Fruit fly (Drosophila melanogaster) whole organism, adult: ENCODE data around the gene CG2162.

Experiments
- CG11617 ChIP-seq: fragments of 200-800 bp; sonication (Bioruptor generic); optimal IDR thresholded peaks from 2 replicates; lab custom pipeline; 2017; ENCODE audit warnings: mild to moderate bottlenecking, missing biosample characterization, missing genetic modification reagents, missing genetic modification characterization
- CG12768 ChIP-seq: fragments of 200-800 bp; sonication (Bioruptor generic); optimal IDR thresholded peaks from 2 replicates; lab custom pipeline; 2017; ENCODE audit warnings: missing biosample characterization, missing genetic modification characterization, mild to moderate bottlenecking, moderate library complexity, missing genetic modification reagents
- CG14711 ChIP-seq: fragments of 200-800 bp; sonication (Bioruptor generic); optimal IDR thresholded peaks from 2 replicates; lab custom pipeline; 2018; ENCODE audit warnings: missing biosample characterization, mild to moderate bottlenecking, missing genetic modification characterization, moderate library complexity
- CG1620 ChIP-seq: fragments of 200-800 bp; sonication (Bioruptor generic); optimal IDR thresholded peaks from 2 replicates; lab custom pipeline; 2016; ENCODE audit warnings: missing biosample characterization, missing genetic modification characterization
- CG33017 ChIP-seq: fragments of 200-800 bp; sonication (Bioruptor generic); optimal IDR thresholded peaks from 2 replicates; lab custom pipeline; 2018; ENCODE audit warnings: missing biosample characterization, mild to moderate bottlenecking, missing genetic modification characterization, moderate library complexity
- CG5204 ChIP-seq: fragments of 200-800 bp; sonication (Bioruptor generic); optimal IDR thresholded peaks from 2 replicates; lab custom pipeline; 2016; ENCODE audit warnings: missing biosample characterization, missing genetic modification characterization
- CG7045 ChIP-seq: fragments of 200-800 bp; sonication (Bioruptor generic); optimal IDR thresholded peaks from 2 replicates; lab custom pipeline; 2017; ENCODE audit warnings: missing biosample characterization, mild to moderate bottlenecking, missing genetic modification characterization
- CG7101 ChIP-seq: fragments of 200-800 bp; sonication (Bioruptor generic); optimal IDR thresholded peaks from 2 replicates; lab custom pipeline; 2018; ENCODE audit warnings: missing biosample characterization, mild to moderate bottlenecking, missing genetic modification characterization, moderate library complexity
- Clk ChIP-seq: fragments of 200-800 bp; sonication (Bioruptor generic); optimal IDR thresholded peaks from 2 replicates; lab custom pipeline; 2017; ENCODE audit warnings: missing biosample characterization, missing genetic modification characterization
- Crg-1 ChIP-seq: fragments of 200-800 bp; sonication (Bioruptor generic); optimal IDR thresholded peaks from 2 replicates; lab custom pipeline; 2016; ENCODE audit warnings: missing biosample characterization, missing genetic modification characterization
- Hr96 ChIP-seq: fragments of 200-800 bp; sonication (Bioruptor generic); optimal IDR thresholded peaks from 2 replicates; lab custom pipeline; 2016; ENCODE audit warnings: missing biosample characterization, missing genetic modification characterization
- Mnt ChIP-seq: fragments of 200-800 bp; sonication (Bioruptor generic); optimal IDR thresholded peaks from 2 replicates; lab custom pipeline; 2016; ENCODE audit warnings: missing biosample characterization, mild to moderate bottlenecking, missing genetic modification characterization
- bab1 ChIP-seq: fragments of 200-800 bp; sonication (Bioruptor generic); optimal IDR thresholded peaks from 3 replicates; lab custom pipeline; 2019; ENCODE audit warnings: missing biosample characterization, mild to moderate bottlenecking, missing genetic modification characterization, moderate library complexity
- cic ChIP-seq: fragments of 200-800 bp; sonication (Bioruptor generic); optimal IDR thresholded peaks from 2 replicates; lab custom pipeline; 2017; ENCODE audit warnings: missing biosample characterization, mild to moderate bottlenecking, missing genetic modification characterization, moderate library complexity
- cnc ChIP-seq, 2 experiments: fragments of >200 bp; optimal IDR thresholded peaks; 2 replicates each; lab custom pipeline; 2017
- kay ChIP-seq: fragments of 200-800 bp; sonication (Bioruptor generic); peaks from one replicate; lab custom pipeline; 2016; ENCODE audit warnings: missing biosample characterization, missing genetic modification characterization, borderline replicate concordance
- ovo ChIP-seq: fragments of 200-800 bp; sonication (Bioruptor generic); optimal IDR thresholded peaks from 2 replicates; lab custom pipeline; 2016; ENCODE audit warnings: missing biosample characterization, missing genetic modification characterization
- pad ChIP-seq: fragments of 200-800 bp; sonication (Bioruptor generic); optimal IDR thresholded peaks from 3 replicates; lab custom pipeline; 2017; ENCODE audit warnings: missing biosample characterization, missing genetic modification characterization, mild to moderate bottlenecking, moderate library complexity, missing genetic modification reagents
- tj ChIP-seq: fragments of 200-800 bp; sonication (Bioruptor generic); optimal IDR thresholded peaks from 3 replicates; lab custom pipeline; 2017; ENCODE audit warnings: missing biosample characterization, mild to moderate bottlenecking, missing genetic modification characterization, moderate library complexity
- toe ChIP-seq: fragments of 200-800 bp; sonication (Bioruptor generic); optimal IDR thresholded peaks from 2 replicates; lab custom pipeline; 2016; ENCODE audit warnings: missing biosample characterization, missing genetic modification characterization

Gene CG2162

DNA sequence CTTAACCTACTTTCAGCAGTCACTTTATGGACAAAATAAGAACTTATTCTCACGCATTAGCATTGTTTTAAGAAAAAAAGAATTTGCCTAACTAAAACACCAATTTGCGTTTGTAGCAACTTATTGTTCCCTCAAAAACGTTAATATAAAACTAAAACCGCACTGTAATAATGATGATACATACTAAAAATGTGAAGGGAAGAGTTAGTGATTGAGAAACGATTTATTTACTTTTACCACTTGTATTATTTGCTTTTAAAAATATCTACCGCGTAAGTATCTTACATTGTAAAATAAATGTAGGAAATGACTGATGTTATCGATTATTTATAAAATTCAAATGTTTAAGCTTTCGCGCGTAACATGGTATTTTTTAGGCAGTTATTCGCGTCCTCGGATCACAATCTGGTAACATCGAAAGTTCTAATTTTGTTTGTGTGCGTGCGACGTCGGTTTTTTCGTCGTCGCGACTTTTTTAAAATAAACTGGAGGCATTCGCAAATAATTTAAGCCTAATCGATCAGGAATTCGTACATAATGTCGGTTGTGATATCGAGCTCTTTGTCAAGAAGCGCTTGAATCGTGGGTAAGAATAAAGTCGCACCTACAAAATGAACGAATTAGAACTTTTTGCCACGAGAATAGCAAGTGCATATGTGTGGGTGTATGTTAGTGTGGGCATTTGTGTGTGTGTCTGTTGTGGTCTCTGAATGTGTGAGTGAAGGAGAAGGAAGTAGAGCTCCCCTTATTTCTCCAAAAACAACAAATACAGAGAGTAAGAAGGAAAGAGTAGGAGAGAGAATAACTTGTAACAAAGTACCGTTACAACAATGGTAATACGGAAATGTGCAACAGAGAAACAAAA is at the start of gene CG2162:
TSS of gene CG2162 (plus strand) at position 418 of the 865 bp plus-strand sequence.
- TF ChIP-seq CG14711 (no peak), Clk (no peak), CG33017 (tag; lab: Kevin White, UChicago) (no peak), tj (GFP tag; lab: Kevin White, UChicago) (peak; percentile 11), kay (GFP tag; lab: Kevin White, UChicago) (peak; percentile 93), ovo (GFP tag; lab: Kevin White, UChicago) (peak; percentile 70), CG11617 (GFP tag; lab: Kevin White, UChicago) (no peak), toe (GFP tag; lab: Kevin White, UChicago) (no peak), CG12768 (GFP tag; lab: Kevin White, UChicago) (peak; percentile 33), Mnt (GFP tag; lab: Kevin White, UChicago) (peak; percentile 55), cnc (optimal IDR thresholded peaks at IDR 0.05; lab: Kevin White, UChicago) (no peak), bab1 (GFP tag; lab: Kevin White, UChicago) (no peak), CG5204 (GFP tag; lab: Kevin White, UChicago) (no peak), pad (GFP tag; lab: Kevin White, UChicago) (peak; percentile 100), cic (GFP tag; lab: Kevin White, UChicago) (peak; percentile 8), Crg-1 (no peak), Hr96 (GFP tag; lab: Kevin White, UChicago) (no peak), CG1620 (no peak), CG7101 (tag; lab: Kevin White, UChicago) (no peak), CG7045 (GFP tag; lab: Kevin White, UChicago) (no peak)

DNA sequence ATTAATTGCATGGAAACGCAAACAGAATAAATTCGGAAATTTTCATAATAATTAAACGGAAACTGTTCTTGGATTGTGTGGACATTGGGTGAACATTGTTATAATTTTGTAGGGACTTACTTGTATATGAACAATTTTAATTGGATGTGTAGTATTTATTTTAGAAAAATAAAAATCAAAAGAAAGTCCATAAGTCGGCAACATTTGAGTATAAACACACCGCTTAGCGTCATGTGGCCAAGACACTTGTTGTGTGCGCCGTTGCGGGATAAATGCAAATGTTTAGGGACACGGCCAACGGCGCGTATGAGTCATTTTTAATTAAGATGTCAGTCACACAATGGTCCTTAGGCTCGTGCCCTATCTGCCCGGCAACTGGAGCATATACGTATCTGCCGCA is 48.7 kb upstream of the CG2162 start:
- TF ChIP-seq bab1 (GFP tag; lab: Kevin White, UChicago) = no peak
- no peak for TF ChIP-seq CG14711
- TF ChIP-seq Mnt (GFP tag; lab: Kevin White, UChicago) = no peak
- no peak for TF ChIP-seq CG7045 (GFP tag; lab: Kevin White, UChicago)
- TF ChIP-seq ovo (GFP tag; lab: Kevin White, UChicago) = no peak
- TF ChIP-seq CG7101 (tag; lab: Kevin White, UChicago) = no peak
- no peak for TF ChIP-seq CG12768 (GFP tag; lab: Kevin White, UChicago)
- TF ChIP-seq Hr96 (GFP tag; lab: Kevin White, UChicago) = no peak

- TF ChIP-seq toe (GFP tag; lab: Kevin White, UChicago) (no peak), Hr96 (GFP tag; lab: Kevin White, UChicago) (no peak), Mnt (GFP tag; lab: Kevin White, UChicago) (no peak), ovo (GFP tag; lab: Kevin White, UChicago) (no peak), CG5204 (GFP tag; lab: Kevin White, UChicago) (no peak), CG1620 (no peak), CG7045 (GFP tag; lab: Kevin White, UChicago) (no peak), CG11617 (GFP tag; lab: Kevin White, UChicago) (no peak), CG12768 (GFP tag; lab: Kevin White, UChicago) (no peak), kay (GFP tag; lab: Kevin White, UChicago) (no peak), bab1 (GFP tag; lab: Kevin White, UChicago) (no peak), pad (GFP tag; lab: Kevin White, UChicago) (no peak), Clk (no peak), tj (GFP tag; lab: Kevin White, UChicago) (no peak), CG14711 (no peak), Crg-1 (no peak), cnc (optimal IDR thresholded peaks at IDR 0.05; lab: Kevin White, UChicago) (no peak)
Observed at dm6 chr3L:2987749-2988148, 47.2 kb upstream of the CG2162 start.

dm6 chr3L:2994872-2995271 is 40.1 kb upstream of the CG2162 start, which contains the start of gene CG2113:
TSS of gene CG2113 (plus strand) at chr3L:2995172.
- TF ChIP-seq CG7045 (GFP tag; lab: Kevin White, UChicago) (no peak), toe (GFP tag; lab: Kevin White, UChicago) (no peak), CG7101 (tag; lab: Kevin White, UChicago) (no peak), CG14711 (no peak), bab1 (GFP tag; lab: Kevin White, UChicago) (no peak), pad (GFP tag; lab: Kevin White, UChicago) (no peak), cnc (optimal IDR thresholded peaks at IDR 0.05; lab: Kevin White, UChicago) (no peak), Hr96 (GFP tag; lab: Kevin White, UChicago) (no peak), CG11617 (GFP tag; lab: Kevin White, UChicago) (no peak), CG5204 (GFP tag; lab: Kevin White, UChicago) (no peak), Mnt (GFP tag; lab: Kevin White, UChicago) (no peak), CG1620 (no peak), tj (GFP tag; lab: Kevin White, UChicago) (no peak), Crg-1 (no peak), CG33017 (tag; lab: Kevin White, UChicago) (no peak), ovo (GFP tag; lab: Kevin White, UChicago) (no peak), cic (GFP tag; lab: Kevin White, UChicago) (no peak)

dm6 chr3L:3001445-3001844 is 33.6 kb upstream of the CG2162 start, which contains the start of gene FMRFaR:
TSS of gene FMRFaR (plus strand) at chr3L:3001716.
- no peak for TF ChIP-seq CG7101 (tag; lab: Kevin White, UChicago)
- no peak for TF ChIP-seq cic (GFP tag; lab: Kevin White, UChicago)
- TF ChIP-seq Clk = no peak
- TF ChIP-seq tj (GFP tag; lab: Kevin White, UChicago) = no peak
- no peak for TF ChIP-seq CG12768 (GFP tag; lab: Kevin White, UChicago)
- no peak for TF ChIP-seq CG5204 (GFP tag; lab: Kevin White, UChicago)
- no peak for TF ChIP-seq pad (GFP tag; lab: Kevin White, UChicago)
